Worm (Caenorhabditis elegans): ENCODE results near the gene cdkl-1.

ce11 chrV:11155553-11155952 is 56.9 kb downstream of the cdkl-1 start, which contains the start of gene srg-38:
- TF ChIP-seq gei-8 (GFP tag; optimal IDR thresholded peaks at IDR 0.05), result no peak
- TF ChIP-seq mxl-3 (GFP tag; optimal IDR thresholded peaks at IDR 0.05), result no peak
- TF ChIP-seq lin-13 (GFP tag; optimal IDR thresholded peaks at IDR 0.05), result no peak
- TF ChIP-seq dmd-8 (GFP tag; IDR thresholded peaks at IDR 0.05), result no peak
- TF ChIP-seq nhr-25 (tag; optimal IDR thresholded peaks at IDR 0.05; ENCODE audit: borderline replicate concordance, insufficient read depth), result no peak
- TF ChIP-seq ama-1 (optimal IDR thresholded peaks at IDR 0.05), result no peak
